Fruit fly (Drosophila melanogaster): ENCODE results near the gene hay.

hay gene

DNA sequence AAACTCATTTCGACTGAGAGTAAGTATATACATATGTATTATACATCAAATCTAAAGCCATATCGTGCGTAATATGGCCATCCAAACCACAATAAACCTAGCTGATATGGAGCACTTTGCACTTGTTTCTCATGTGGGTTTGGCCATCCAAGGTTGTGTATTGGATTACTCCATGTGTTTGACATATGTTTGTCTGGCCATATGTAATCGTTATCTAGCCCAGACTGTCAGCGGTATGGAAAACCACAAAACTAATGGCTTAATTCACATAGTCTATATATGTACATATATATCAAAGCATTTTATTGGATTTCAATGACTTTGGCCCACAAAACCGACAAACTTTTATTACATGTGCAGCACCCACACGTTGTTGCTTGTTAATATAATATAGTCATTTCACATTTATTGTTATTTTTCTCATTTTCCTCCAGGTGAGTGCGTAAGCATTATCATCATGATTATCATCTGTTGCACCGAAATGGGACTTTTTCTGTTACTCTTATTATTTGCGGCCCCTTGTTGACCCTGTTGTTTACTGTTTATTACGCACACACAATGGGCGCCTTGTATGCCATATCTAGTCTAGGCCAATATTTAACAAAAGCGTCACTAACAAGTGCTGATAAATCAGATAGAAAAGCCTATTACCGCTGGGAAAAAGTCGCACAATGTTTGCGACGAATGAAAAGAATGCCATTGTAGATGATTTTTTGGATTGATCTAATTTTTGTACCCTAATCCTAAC lies 25.7 kb downstream of the hay start (continued):
- peak; percentile 32 for TF ChIP-seq Atf-2 (GFP tag; optimal IDR thresholded peaks at IDR 0.05)
- TF ChIP-seq bcd (GFP tag; optimal IDR thresholded peaks at IDR 0.05): peak; percentile 58
- no peak for TF ChIP-seq hth (optimal IDR thresholded peaks at IDR 0.05)
- TF ChIP-seq Sin3A (optimal IDR thresholded peaks at IDR 0.05): no peak
- TF ChIP-seq gce (GFP tag; IDR thresholded peaks at IDR 0.05): no peak
- TF ChIP-seq fd3F (GFP tag; optimal IDR thresholded peaks at IDR 0.05): peak; percentile 69
- peak; percentile 29; the same call in 1 of the 3 replicates for TF ChIP-seq tgo (GFP tag; IDR thresholded peaks at IDR 0.05)
- TF ChIP-seq Spps (tag; optimal IDR thresholded peaks at IDR 0.05): peak; percentile 24
- TF ChIP-seq HHEX (GFP tag; optimal IDR thresholded peaks at IDR 0.05): peak; percentile 84
- peak; percentile 51 for TF ChIP-seq psq (GFP tag; optimal IDR thresholded peaks at IDR 0.05)
- TF ChIP-seq CG6854 (GFP tag; optimal IDR thresholded peaks at IDR 0.05): no peak
- peak; percentile 44 for TF ChIP-seq CG18262 (tag; optimal IDR thresholded peaks at IDR 0.05)
- TF ChIP-seq bbx (GFP tag; IDR thresholded peaks at IDR 0.05; ENCODE audit: partially characterized antibody): no peak
- TF ChIP-seq Dfd (GFP tag; optimal IDR thresholded peaks at IDR 0.05): no peak
- no peak for TF ChIP-seq corto (GFP tag; optimal IDR thresholded peaks at IDR 0.05)
- peak; percentile 77 for TF ChIP-seq Atf6 (GFP tag; IDR thresholded peaks at IDR 0.05)
- TF ChIP-seq phol (tag; optimal IDR thresholded peaks at IDR 0.05): no peak
- peak; percentile 72 for TF ChIP-seq CG8089 (GFP tag; optimal IDR thresholded peaks at IDR 0.05)
- no peak for TF ChIP-seq tin (GFP tag; optimal IDR thresholded peaks at IDR 0.05)
- TF ChIP-seq CG4854 (GFP tag; optimal IDR thresholded peaks at IDR 0.05): peak; percentile 64
- peak; percentile 44 for TF ChIP-seq Oli (tag; optimal IDR thresholded peaks at IDR 0.05)
- TF ChIP-seq NC2β (GFP tag; optimal IDR thresholded peaks at IDR 0.05): peak; percentile 61
- peak; percentile 65 for TF ChIP-seq CG11504 (tag; optimal IDR thresholded peaks at IDR 0.05)
- TF ChIP-seq da (GFP tag; optimal IDR thresholded peaks at IDR 0.05): peak; percentile 72
- TF ChIP-seq NFAT (GFP tag; IDR thresholded peaks at IDR 0.05): no peak
- TF ChIP-seq ci (GFP tag; IDR thresholded peaks at IDR 0.05): peak; percentile 84
- peak; percentile 85 for TF ChIP-seq CG17359 (tag; optimal IDR thresholded peaks at IDR 0.05)
- TF ChIP-seq tll (GFP tag; optimal IDR thresholded peaks at IDR 0.05): no peak
- no peak for TF ChIP-seq Hand (GFP tag; optimal IDR thresholded peaks at IDR 0.05)
- TF ChIP-seq stc (GFP tag; IDR thresholded peaks at IDR 0.05): peak; percentile 51; the same call in 1 of the 2 replicates
- TF ChIP-seq jumu (GFP tag; optimal IDR thresholded peaks at IDR 0.05): no peak
- peak; percentile 45 for TF ChIP-seq CG9817 (tag; optimal IDR thresholded peaks at IDR 0.05)
- peak; percentile 58 for TF ChIP-seq CG2120 (GFP tag; optimal IDR thresholded peaks at IDR 0.05)
- TF ChIP-seq Bgb (GFP tag; IDR thresholded peaks at IDR 0.05; ENCODE audit: partially characterized antibody): no peak
- TF ChIP-seq Hmr (GFP tag; optimal IDR thresholded peaks at IDR 0.05): peak; percentile 79
- TF ChIP-seq CG8290 (GFP tag; optimal IDR thresholded peaks at IDR 0.05): peak; percentile 54
- peak in 1 of 2 experiments; percentile 83 for TF ChIP-seq CG8290 (tag; optimal IDR thresholded peaks at IDR 0.05)
- no peak for TF ChIP-seq zf30C (GFP tag; optimal IDR thresholded peaks at IDR 0.05)
- TF ChIP-seq Dref (GFP tag; IDR thresholded peaks at IDR 0.05): no peak
- peak; percentile 32 to 62 for TF ChIP-seq dpn (GFP tag; optimal IDR thresholded peaks at IDR 0.05)
- peak; percentile 23 for TF ChIP-seq tx (GFP tag; optimal IDR thresholded peaks at IDR 0.05)
- no peak for TF ChIP-seq yki (optimal IDR thresholded peaks at IDR 0.05)
- TF ChIP-seq pros (GFP tag; optimal IDR thresholded peaks at IDR 0.05): no peak
- TF ChIP-seq wek (GFP tag; optimal IDR thresholded peaks at IDR 0.05): peak; percentile 77
- no peak for TF ChIP-seq Usf (GFP tag; optimal IDR thresholded peaks at IDR 0.05)
- no peak for TF ChIP-seq Poxn (GFP tag; IDR thresholded peaks at IDR 0.05)
- TF ChIP-seq CG7556 (GFP tag; optimal IDR thresholded peaks at IDR 0.05): peak; percentile 54
- peak; percentile 52 for TF ChIP-seq cato (GFP tag; optimal IDR thresholded peaks at IDR 0.05; ENCODE audit: borderline replicate concordance)
- no peak for TF ChIP-seq CG4282 (GFP tag; optimal IDR thresholded peaks at IDR 0.05)
- peak; percentile 79 for TF ChIP-seq CG15601 (tag; optimal IDR thresholded peaks at IDR 0.05)
